Worm (Caenorhabditis elegans) whole organism, dauer: ENCODE results near the gene R144.10.

Source experiments
- unc-62 ChIP-seq: sonication (generic microtip); optimal IDR thresholded peaks from 2 replicates; lab custom pipeline; 2017; ENCODE audit warnings: missing biosample characterization, missing genetic modification reagents, missing genetic modification characterization

The R144.10 gene

ce11 chrIII:4962886-4963285, 39.2 kb downstream of the R144.10 start, which contains the start of gene C27F2.9:
C27F2.9 (minus strand) TSS chrIII:4963044.
- no peak for TF ChIP-seq unc-62 (GFP tag; lab: Kevin White, UChicago)

- TF ChIP-seq unc-62 (GFP tag; lab: Kevin White, UChicago) = no peak
Measured at ce11 chrIII:4962393-4962792, 39.7 kb downstream of the R144.10 start, which contains the start of gene vps-22. vps-22 (minus strand) TSS chrIII:4962493.

ce11 chrIII:4961281-4961680, 40.9 kb downstream of the R144.10 start:
- TF ChIP-seq unc-62 (GFP tag; lab: Kevin White, UChicago) = no peak

- TF ChIP-seq unc-62 (GFP tag; lab: Kevin White, UChicago) = no peak
Measured at ce11 chrIII:4960204-4960603, 41.9 kb downstream of the R144.10 start, which contains the start of gene C27F2.4. C27F2.4 (minus strand) TSS chrIII:4960304.

- no peak for TF ChIP-seq unc-62 (GFP tag; lab: Kevin White, UChicago)
Measured at ce11 chrIII:4956566-4956965, 45.6 kb downstream of the R144.10 start, which contains the start of gene C26E6.1. C26E6.1 (plus strand) TSS chrIII:4956866.

- TF ChIP-seq unc-62 (GFP tag; lab: Kevin White, UChicago) = no peak
Measured at ce11 chrIII:4952970-4953369, 49.2 kb downstream of the R144.10 start.

ce11 chrIII:4951824-4952223, 50.3 kb downstream of the R144.10 start, which contains the start of gene flh-2:
flh-2 (plus strand) TSS chrIII:4952124.
- no peak for TF ChIP-seq unc-62 (GFP tag; lab: Kevin White, UChicago)
